Worm (Caenorhabditis elegans): ENCODE results near the gene otpl-5.

otpl-5 gene

ce11 chrV:8517711-8518110 lies 11.6 kb upstream of the otpl-5 start:
- TF ChIP-seq madf-8 (GFP tag; conservative IDR thresholded peaks at IDR 0.05): 0 out of 2 replicates have a peak, but pooled peaks have one; percentile 15
- peak; percentile 49 for TF ChIP-seq efl-1 (GFP tag; optimal IDR thresholded peaks at IDR 0.05)
- no peak for TF ChIP-seq lin-35 (GFP tag; optimal IDR thresholded peaks at IDR 0.05)
- TF ChIP-seq gei-17 (GFP tag; optimal IDR thresholded peaks at IDR 0.05): no peak
- TF ChIP-seq lsl-1 (GFP tag; optimal IDR thresholded peaks at IDR 0.05): peak; percentile 5
- TF ChIP-seq madf-6 (GFP tag; IDR thresholded peaks at IDR 0.05): peak; percentile 65

ce11 chrV:8518283-8518682 lies 11.0 kb upstream of the otpl-5 start:
- TF ChIP-seq snpc-4 (GFP tag; optimal IDR thresholded peaks at IDR 0.05): peak; percentile 21
- peak in 1 of 4 experiments; percentile 12 for TF ChIP-seq snpc-4 (tag; optimal IDR thresholded peaks at IDR 0.05)
- TF ChIP-seq K12H6.12 (tag; optimal IDR thresholded peaks at IDR 0.05): peak; percentile 7
- peak; percentile 40 for TF ChIP-seq ceh-27 (GFP tag; optimal IDR thresholded peaks at IDR 0.05)
- peak; percentile 14 for TF ChIP-seq snpc-3.4 (tag; optimal IDR thresholded peaks at IDR 0.05)
- TF ChIP-seq lsl-1 (GFP tag; optimal IDR thresholded peaks at IDR 0.05): peak; percentile 14
- peak; percentile 36; the same call in 1 of the 2 replicates for TF ChIP-seq dox-1 (GFP tag; IDR thresholded peaks at IDR 0.05)
- TF ChIP-seq F10E7.11 (tag; optimal IDR thresholded peaks at IDR 0.05): no peak
- no peak for TF ChIP-seq Y53F4B.3 (GFP tag; IDR thresholded peaks at IDR 0.05)
- TF ChIP-seq hmg-1.2 (GFP tag; IDR thresholded peaks at IDR 0.05): peak; percentile 35; the same call in 1 of the 2 replicates
- TF ChIP-seq xnd-1 (tag; optimal IDR thresholded peaks at IDR 0.05): peak; percentile 18
- TF ChIP-seq sea-2 (GFP tag; IDR thresholded peaks at IDR 0.05): no peak
- TF ChIP-seq dpff-1 (tag; optimal IDR thresholded peaks at IDR 0.05): peak; percentile 33

- TF ChIP-seq egl-44 (GFP tag; IDR thresholded peaks at IDR 0.05) (no peak), dox-1 (GFP tag; IDR thresholded peaks at IDR 0.05) (peak; percentile 41; the same call in 1 of the 2 replicates), dpl-1 (GFP tag; optimal IDR thresholded peaks at IDR 0.05) (no peak), F23B12.7 (tag; optimal IDR thresholded peaks at IDR 0.05; ENCODE audit: insufficient read depth) (no peak), tbp1 (GFP tag; optimal IDR thresholded peaks at IDR 0.05) (peak; percentile 17), rcor-1 (GFP tag; IDR thresholded peaks at IDR 0.05) (no peak)
Observed at ce11 chrV:8518822-8519392, 10.4 kb upstream of the otpl-5 start, which contains the start of gene F45F2.10. TSS of gene F45F2.10 (minus strand) at chrV:8518872.

- TF ChIP-seq tbp1 (GFP tag; optimal IDR thresholded peaks at IDR 0.05) (peak; percentile 8), lin-54 (GFP tag; optimal IDR thresholded peaks at IDR 0.05) (no peak), madf-6 (GFP tag; IDR thresholded peaks at IDR 0.05) (peak; percentile 89), mes-4 (tag; optimal IDR thresholded peaks at IDR 0.05) (no peak), efl-1 (GFP tag; optimal IDR thresholded peaks at IDR 0.05) (peak; percentile 2), F33H1.4 (GFP tag; IDR thresholded peaks at IDR 0.05) (peak; percentile 91), somi-1 (GFP tag; optimal IDR thresholded peaks at IDR 0.05) (no peak), lsl-1 (GFP tag; optimal IDR thresholded peaks at IDR 0.05) (peak; percentile 94), ceh-58 (GFP tag; IDR thresholded peaks at IDR 0.05) (no peak), nhr-179 (tag; optimal IDR thresholded peaks at IDR 0.05) (no peak), egrh-3 (GFP tag; IDR thresholded peaks at IDR 0.05) (no peak), attf-6 (GFP tag; IDR thresholded peaks at IDR 0.05) (no peak), xnd-1 (tag; optimal IDR thresholded peaks at IDR 0.05) (peak; percentile 94), rcor-1 (GFP tag; IDR thresholded peaks at IDR 0.05) (no peak), pbrm-1 (GFP tag; IDR thresholded peaks at IDR 0.05) (no peak), ccch-3 (GFP tag; optimal IDR thresholded peaks at IDR 0.05) (no peak), mxl-1 (tag; optimal IDR thresholded peaks at IDR 0.05) (no peak), ztf-18 (tag; optimal IDR thresholded peaks at IDR 0.05) (no peak), madf-3 (GFP tag; IDR thresholded peaks at IDR 0.05) (0 out of 2 replicates have a peak, but pooled peaks have one; percentile 35), ceh-27 (GFP tag; optimal IDR thresholded peaks at IDR 0.05) (no peak), F23B12.7 (tag; optimal IDR thresholded peaks at IDR 0.05; ENCODE audit: insufficient read depth) (no peak), sea-2 (GFP tag; IDR thresholded peaks at IDR 0.05) (no peak), dox-1 (GFP tag; IDR thresholded peaks at IDR 0.05) (no peak), D2030.7 (GFP tag; IDR thresholded peaks at IDR 0.05) (peak; percentile 28; the same call in 1 of the 2 replicates), madf-8 (GFP tag; conservative IDR thresholded peaks at IDR 0.05) (peak; percentile 50), him-1 (tag; optimal IDR thresholded peaks at IDR 0.05) (peak; percentile 69), sptf-2 (GFP tag; optimal IDR thresholded peaks at IDR 0.05) (no peak)
Observed at ce11 chrV:8520846-8521553, 8.3 kb upstream of the otpl-5 start, which contains the start of the genes F45F2.11 and otpl-7. TSS of gene F45F2.11 (minus strand) at chrV:8520896. TSS of gene otpl-7 (plus strand) at chrV:8521503.
